Worm (Caenorhabditis elegans) whole organism, late embryonic: Measurements from ENCODE around the gene acs-22.
A peak's percentile ranks its signal among the peaks of the same experiment; 100 is the strongest.

Experiments used
- C08G9.2 ChIP-seq: sonication (generic microtip); optimal IDR thresholded peaks from 2 replicates; lab custom pipeline; 2016; ENCODE audit warnings: mild to moderate bottlenecking, missing genetic modification characterization, moderate library complexity, missing compliant biosample characterization
- C38D4.7 ChIP-seq: fragments of 200-800 bp; sonication (Bioruptor generic); optimal IDR thresholded peaks from 2 replicates; lab custom pipeline; 2018; ENCODE audit warnings: mild to moderate bottlenecking, missing genetic modification characterization, moderate library complexity, missing compliant biosample characterization
- F13H6.1 ChIP-seq: sonication (generic microtip); optimal IDR thresholded peaks from 2 replicates; lab custom pipeline; 2016; ENCODE audit warnings: missing genetic modification characterization, missing compliant biosample characterization
- K09A11.1 ChIP-seq: sonication (generic microtip); optimal IDR thresholded peaks from 2 replicates; lab custom pipeline; 2017; ENCODE audit warnings: antibody characterized with exemption, mild to moderate bottlenecking, missing genetic modification characterization, missing compliant biosample characterization; ENCODE audit not compliant: insufficient read depth
- Y22D7AL.16 ChIP-seq: sonication (generic microtip); optimal IDR thresholded peaks from 2 replicates; lab custom pipeline; 2016; ENCODE audit warnings: missing genetic modification characterization, missing compliant biosample characterization
- ceh-14 ChIP-seq: sonication (generic microtip); optimal IDR thresholded peaks from 2 replicates; lab custom pipeline; 2016; ENCODE audit warnings: missing genotype, missing genetic modification characterization, missing compliant biosample characterization
- ceh-18 ChIP-seq: sonication (generic microtip); optimal IDR thresholded peaks from 2 replicates; lab custom pipeline; 2016; ENCODE audit warnings: missing genetic modification characterization, missing compliant biosample characterization
- ceh-19 ChIP-seq: fragments of 200-800 bp; sonication (Bioruptor generic); optimal IDR thresholded peaks from 2 replicates; lab custom pipeline; 2018; ENCODE audit warnings: mild to moderate bottlenecking, missing genetic modification characterization, missing compliant biosample characterization
- ceh-2 ChIP-seq: sonication (generic microtip); optimal IDR thresholded peaks from 2 replicates; lab custom pipeline; 2016; ENCODE audit warnings: missing genotype, missing genetic modification characterization, missing compliant biosample characterization
- ceh-30 ChIP-seq: fragments of 150-350 bp; optimal IDR thresholded peaks from 2 replicates; lab custom pipeline; 2014; ENCODE audit warnings: missing biosample characterization, missing genetic modification characterization
- ceh-31 ChIP-seq: sonication (generic microtip); optimal IDR thresholded peaks from 2 replicates; lab custom pipeline; 2016; ENCODE audit warnings: missing genetic modification characterization, missing compliant biosample characterization
- che-1 ChIP-seq: sonication (generic microtip); optimal IDR thresholded peaks from 2 replicates; lab custom pipeline; 2016; ENCODE audit warnings: mild to moderate bottlenecking, missing genetic modification characterization, missing compliant biosample characterization
- elt-2 ChIP-seq: sonication (generic microtip); optimal IDR thresholded peaks from 2 replicates; lab custom pipeline; 2016; ENCODE audit warnings: missing genetic modification reagents, missing genetic modification characterization, missing compliant biosample characterization
- elt-4 ChIP-seq: sonication (generic microtip); optimal IDR thresholded peaks from 2 replicates; lab custom pipeline; 2016; ENCODE audit warnings: missing genetic modification characterization, missing compliant biosample characterization
- ets-4 ChIP-seq: sonication (generic microtip); optimal IDR thresholded peaks from 2 replicates; lab custom pipeline; 2016; ENCODE audit warnings: missing genetic modification characterization, missing compliant biosample characterization
- gmeb-2 ChIP-seq: sonication (generic microtip); optimal IDR thresholded peaks from 2 replicates; lab custom pipeline; 2016; ENCODE audit warnings: missing genetic modification characterization, inconsistent platforms, missing compliant biosample characterization
- hlh-13 ChIP-seq: fragments of 200-800 bp; sonication (Bioruptor generic); optimal IDR thresholded peaks from 2 replicates; lab custom pipeline; 2018; ENCODE audit warnings: mild to moderate bottlenecking, missing genetic modification characterization, missing compliant biosample characterization
- hlh-30 ChIP-seq: sonication (generic microtip); optimal IDR thresholded peaks from 2 replicates; lab custom pipeline; 2017; ENCODE audit warnings: antibody characterized with exemption, missing genetic modification characterization, missing compliant biosample characterization; ENCODE audit not compliant: insufficient read depth
- hlh-8 ChIP-seq: sonication (generic microtip); optimal IDR thresholded peaks from 2 replicates; lab custom pipeline; 2016; ENCODE audit warnings: missing genotype, missing genetic modification characterization, missing compliant biosample characterization
- nfya-1 ChIP-seq: sonication (generic microtip); optimal IDR thresholded peaks from 2 replicates; lab custom pipeline; 2017; ENCODE audit warnings: missing genetic modification characterization, mild to moderate bottlenecking, missing compliant biosample characterization, antibody characterized with exemption, moderate library complexity
- nhr-232 ChIP-seq: sonication (generic microtip); optimal IDR thresholded peaks from 2 replicates; lab custom pipeline; 2016; ENCODE audit warnings: missing genetic modification characterization, missing compliant biosample characterization
- npax-4 ChIP-seq: sonication (generic microtip); optimal IDR thresholded peaks from 2 replicates; lab custom pipeline; 2016; ENCODE audit warnings: missing genetic modification characterization, missing compliant biosample characterization
- odd-2 ChIP-seq: sonication (generic microtip); optimal IDR thresholded peaks from 2 replicates; lab custom pipeline; 2017; ENCODE audit warnings: antibody characterized with exemption, mild to moderate bottlenecking, missing genetic modification characterization, missing compliant biosample characterization
- pag-3 ChIP-seq: sonication (generic microtip); optimal IDR thresholded peaks from 2 replicates; lab custom pipeline; 2016; ENCODE audit warnings: missing compliant biosample characterization, missing genetic modification characterization, borderline replicate concordance
- pat-9 ChIP-seq: fragments of 200-800 bp; sonication (Bioruptor generic); optimal IDR thresholded peaks from 2 replicates; lab custom pipeline; 2018; ENCODE audit warnings: mild to moderate bottlenecking, missing genetic modification characterization, moderate library complexity, missing compliant biosample characterization
- pax-1 ChIP-seq: fragments of 150-350 bp; optimal IDR thresholded peaks from 2 replicates; lab custom pipeline; 2014; ENCODE audit warnings: missing biosample characterization, missing genetic modification characterization
- pha-2 ChIP-seq: sonication (generic microtip); optimal IDR thresholded peaks from 2 replicates; lab custom pipeline; 2017; ENCODE audit warnings: mild to moderate bottlenecking, missing genetic modification characterization, missing compliant biosample characterization
- pha-4 ChIP-seq: fragments of 150-350 bp; optimal IDR thresholded peaks from 2 replicates; lab custom pipeline; 2018; ENCODE audit warnings: missing biosample characterization, missing genetic modification reagents, missing genetic modification characterization
- pqm-1 ChIP-seq: sonication (generic microtip); optimal IDR thresholded peaks from 2 replicates; lab custom pipeline; 2016; ENCODE audit warnings: missing genetic modification characterization, missing compliant biosample characterization
- rnt-1 ChIP-seq: sonication (generic microtip); optimal IDR thresholded peaks from 2 replicates; lab custom pipeline; 2016; ENCODE audit warnings: missing genetic modification characterization, missing compliant biosample characterization
- sdc-2 ChIP-seq: sonication (generic microtip); optimal IDR thresholded peaks from 2 replicates; lab custom pipeline; 2016; ENCODE audit warnings: missing genotype, missing genetic modification characterization, missing compliant biosample characterization
- syd-9 ChIP-seq: sonication (generic microtip); optimal IDR thresholded peaks from 2 replicates; lab custom pipeline; 2016; ENCODE audit warnings: mild to moderate bottlenecking, missing genetic modification characterization, moderate library complexity, missing compliant biosample characterization
- ttx-3 ChIP-seq: sonication (generic microtip); optimal IDR thresholded peaks from 2 replicates; lab custom pipeline; 2016; ENCODE audit warnings: missing genetic modification reagents, missing genetic modification characterization, missing compliant biosample characterization
- unc-3 ChIP-seq, 2 experiments: fragments of 200-800 bp in 1 of 2; sonication (Bioruptor generic) in 1 of 2; sonication (generic microtip) in 1 of 2; conservative IDR thresholded peaks in 1 of 2; optimal IDR thresholded peaks in 1 of 2; 2 replicates each; pipeline versions ENCODE4 v1.3.6 to Lab custom; 2016 to 2022; ENCODE audit warnings: missing compliant biosample characterization in 2 of 2, missing genetic modification characterization in 2 of 2, missing genetic modification reagents in 1 of 2
- unc-42 ChIP-seq: sonication (generic microtip); optimal IDR thresholded peaks from 2 replicates; lab custom pipeline; 2016; ENCODE audit warnings: missing genotype, missing genetic modification characterization, missing compliant biosample characterization
- unc-55 ChIP-seq: sonication (generic microtip); optimal IDR thresholded peaks from 2 replicates; lab custom pipeline; 2017; ENCODE audit warnings: missing biosample characterization, missing genetic modification reagents, missing genetic modification characterization
- unc-86 ChIP-seq: sonication (generic microtip); optimal IDR thresholded peaks from 2 replicates; lab custom pipeline; 2016; ENCODE audit warnings: missing genetic modification characterization, missing compliant biosample characterization
- zip-5 ChIP-seq: sonication (generic microtip); optimal IDR thresholded peaks from 2 replicates; lab custom pipeline; 2016; ENCODE audit warnings: missing genetic modification characterization, missing compliant biosample characterization
- ztf-16 ChIP-seq: sonication (generic microtip); optimal IDR thresholded peaks from 2 replicates; lab custom pipeline; 2017; ENCODE audit warnings: missing genetic modification characterization, missing compliant biosample characterization

The acs-22 gene

DNA sequence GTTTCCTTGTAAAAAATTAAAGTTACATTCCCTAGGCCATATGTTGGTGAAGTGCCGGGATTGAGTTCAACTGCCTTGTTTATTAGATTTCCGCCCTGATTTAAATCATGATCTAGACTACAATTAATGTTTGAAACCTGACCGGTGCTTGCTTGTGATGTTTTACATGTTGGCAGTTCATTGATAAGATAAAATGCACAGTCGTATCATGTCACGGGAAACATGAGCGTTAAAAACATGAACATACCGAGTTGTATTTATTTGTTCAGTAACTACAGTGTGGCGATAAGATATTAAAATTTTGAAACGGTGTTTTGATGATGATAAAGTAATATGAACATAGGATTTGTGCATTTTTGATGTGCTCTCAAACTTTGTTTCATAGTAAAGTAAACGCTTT lies 1.4 kb downstream of the acs-22 start:
- peak; percentile 87 for TF ChIP-seq elt-2 (tag; lab: Kevin White, UChicago)
- no peak for TF ChIP-seq pha-2 (tag; lab: Kevin White, UChicago)

ce11 chrX:8933508-8933907 lies 2.5 kb downstream of the acs-22 start:
- TF ChIP-seq hlh-8 (tag; lab: Kevin White, UChicago) (no peak), hlh-13 (GFP tag; lab: Kevin White, UChicago) (no peak), unc-42 (tag; lab: Kevin White, UChicago) (no peak), pqm-1 (no peak), syd-9 (no peak), pha-2 (tag; lab: Kevin White, UChicago) (no peak), elt-4 (tag; lab: Kevin White, UChicago) (no peak), K09A11.1 (tag; lab: Kevin White, UChicago) (no peak), unc-3 (GFP tag; conservative IDR thresholded peaks at IDR 0.05; lab: Robert Waterston, UW) (no peak), unc-3 (tag; optimal IDR thresholded peaks at IDR 0.05; lab: Kevin White, UChicago) (no peak), C38D4.7 (GFP tag; lab: Kevin White, UChicago) (no peak), C08G9.2 (tag; lab: Kevin White, UChicago) (no peak), pag-3 (tag; lab: Kevin White, UChicago) (no peak), rnt-1 (tag; lab: Kevin White, UChicago) (no peak)

ce11 chrX:8934246-8934645 lies 3.3 kb downstream of the acs-22 start:
- TF ChIP-seq ttx-3 (tag; lab: Kevin White, UChicago) = no peak
- TF ChIP-seq ceh-18 (tag; lab: Kevin White, UChicago) = no peak

- TF ChIP-seq syd-9 = no peak
- no peak for TF ChIP-seq unc-86
- TF ChIP-seq unc-42 (tag; lab: Kevin White, UChicago) = no peak
- no peak for TF ChIP-seq ztf-16 (tag; lab: Kevin White, UChicago)
These were observed 4.0 kb downstream of the acs-22 start for ce11 chrX:8934988-8935387.

DNA sequence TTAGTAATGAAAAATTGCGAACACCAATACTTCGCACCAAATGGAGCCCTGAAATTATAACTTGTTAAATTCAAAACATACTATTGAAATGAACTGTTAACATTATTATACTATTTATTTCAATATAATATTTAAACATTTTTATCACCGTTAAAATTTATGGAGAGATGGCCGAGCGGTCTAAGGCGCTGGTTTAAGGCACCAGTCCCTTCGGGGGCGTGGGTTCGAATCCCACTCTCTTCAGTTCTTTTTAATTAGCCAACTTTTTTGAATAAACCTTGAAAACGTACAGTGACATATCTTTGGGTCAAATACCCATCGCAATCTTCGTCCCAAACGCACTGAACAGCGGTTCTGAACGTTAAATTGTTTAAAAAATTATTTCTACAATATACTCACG lies 8.4 kb downstream of the acs-22 start:
- TF ChIP-seq F13H6.1 (no peak), C08G9.2 (tag; lab: Kevin White, UChicago) (no peak), npax-4 (no peak), ceh-31 (tag; lab: Kevin White, UChicago) (no peak), pat-9 (no peak)
- TF ChIP-seq, all 69 proteins: peak for 0

DNA sequence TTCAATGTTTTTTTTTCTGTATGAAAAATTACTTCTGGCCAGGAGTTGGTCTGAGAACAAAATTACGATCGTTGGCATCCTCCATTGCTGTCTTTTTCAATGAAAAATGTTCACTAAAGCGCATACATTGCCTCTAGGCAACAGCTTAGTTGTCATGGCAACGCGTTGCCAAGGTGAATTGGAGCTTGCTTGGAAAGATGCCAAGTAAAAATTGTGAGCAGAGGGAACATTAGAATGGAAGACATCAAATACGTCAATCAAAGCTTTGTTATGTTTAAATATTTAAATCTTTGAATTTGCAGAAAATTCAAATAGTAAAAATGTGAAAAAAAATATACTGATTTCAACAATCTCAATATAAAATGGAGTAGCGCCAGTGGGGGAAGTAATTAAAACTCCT lies 9.1 kb downstream of the acs-22 start, which contains the start of gene dylt-2:
TSS of gene dylt-2 (minus strand) at position 101 of the 400 bp plus-strand sequence.
- TF ChIP-seq ceh-18 (tag; lab: Kevin White, UChicago) (no peak), unc-55 (no peak), zip-5 (tag; lab: Kevin White, UChicago) (no peak), pat-9 (no peak), pax-1 (tag; lab: Kevin White, UChicago) (no peak), C38D4.7 (GFP tag; lab: Kevin White, UChicago) (no peak)
- TF ChIP-seq, all 69 proteins: peak for 0

DNA sequence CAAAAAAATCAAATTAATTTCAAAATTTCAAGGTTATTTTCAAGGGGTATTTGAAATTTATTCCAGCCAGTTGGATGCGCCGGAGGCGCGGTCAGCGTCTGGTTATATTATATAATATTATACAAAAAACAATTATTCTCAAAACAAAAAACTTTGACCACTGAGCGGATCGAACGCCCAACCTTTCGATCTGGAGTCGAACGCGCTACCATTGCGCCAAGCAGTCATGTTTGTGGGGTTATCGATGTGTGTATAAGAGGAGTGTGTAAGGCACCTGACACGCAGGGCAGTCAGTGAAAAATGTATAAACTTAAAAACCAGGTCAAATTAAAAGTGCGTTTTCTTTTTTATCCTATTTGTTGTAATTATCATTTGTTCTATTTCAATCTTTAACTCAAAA lies 13.1 kb downstream of the acs-22 start:
- TF ChIP-seq hlh-30 (tag; lab: Kevin White, UChicago) = no peak
- peak; percentile 9 for TF ChIP-seq pat-9
- no peak for TF ChIP-seq nhr-232
- no peak for TF ChIP-seq ceh-19
- TF ChIP-seq odd-2 (tag; lab: Kevin White, UChicago) = no peak
- peak; percentile 25 for TF ChIP-seq gmeb-2 (tag; lab: Kevin White, UChicago)
- no peak for TF ChIP-seq ztf-16 (tag; lab: Kevin White, UChicago)
- TF ChIP-seq pha-4 (tag; lab: Kevin White, UChicago) = no peak
- TF ChIP-seq K09A11.1 (tag; lab: Kevin White, UChicago) = no peak
- TF ChIP-seq ets-4 = no peak
- peak; percentile 44 for TF ChIP-seq che-1 (tag; lab: Kevin White, UChicago)
- TF ChIP-seq hlh-13 (GFP tag; lab: Kevin White, UChicago) = no peak
- TF ChIP-seq zip-5 (tag; lab: Kevin White, UChicago) = no peak
- no peak for TF ChIP-seq ceh-2 (tag; lab: Kevin White, UChicago)
- TF ChIP-seq C38D4.7 (GFP tag; lab: Kevin White, UChicago) = peak; percentile 23
- TF ChIP-seq ceh-30 (tag; lab: Kevin White, UChicago) = no peak
- TF ChIP-seq ceh-14 = no peak
- no peak for TF ChIP-seq Y22D7AL.16 (tag; lab: Kevin White, UChicago)
- TF ChIP-seq syd-9 = no peak
- peak; percentile 1 for TF ChIP-seq pha-2 (tag; lab: Kevin White, UChicago)
- no peak for TF ChIP-seq sdc-2 (tag; lab: Kevin White, UChicago)
- TF ChIP-seq pax-1 (tag; lab: Kevin White, UChicago) = no peak
- no peak for TF ChIP-seq nfya-1
